Worm (Caenorhabditis elegans) whole organism, young adult: ENCODE results near the gene egli-1.

ENCODE experiments used
- D2030.7 ChIP-seq: fragments of 200-800 bp; sonication (Bioruptor generic); IDR thresholded peaks from 2 replicates; pipeline ENCODE4 v1.3.6; 2022; ENCODE audit warnings: missing genetic modification reagents, missing genetic modification characterization, missing compliant biosample characterization
- F23B12.7 ChIP-seq: sonication (generic microtip); optimal IDR thresholded peaks from 2 replicates; lab custom pipeline; 2017; ENCODE audit warnings: missing genetic modification characterization, mild to moderate bottlenecking, missing compliant biosample characterization, antibody characterized with exemption, moderate library complexity; ENCODE audit not compliant: insufficient read depth
- F33H1.4 ChIP-seq: fragments of 200-800 bp; sonication (Bioruptor generic); IDR thresholded peaks from 2 replicates; pipeline ENCODE4 v1.3.6; 2022; ENCODE audit warnings: missing genetic modification reagents, missing genetic modification characterization, missing compliant biosample characterization
- F55B11.4 ChIP-seq: sonication (generic microtip); optimal IDR thresholded peaks from 2 replicates; lab custom pipeline; 2016; ENCODE audit warnings: missing compliant biosample characterization, missing genetic modification characterization, borderline replicate concordance; ENCODE audit not compliant: insufficient read depth
- F57C9.4 ChIP-seq: sonication (generic microtip); optimal IDR thresholded peaks from 2 replicates; lab custom pipeline; 2017; ENCODE audit warnings: mild to moderate bottlenecking, missing genetic modification characterization, missing compliant biosample characterization
- Y53G8AR.9 ChIP-seq: fragments of 200-800 bp; sonication (Bioruptor generic); conservative IDR thresholded peaks from 2 replicates; pipeline ENCODE4 v1.3.6; 2022; ENCODE audit warnings: missing genetic modification reagents, missing genetic modification characterization, missing compliant biosample characterization
- aptf-3 ChIP-seq: fragments of 200-800 bp; sonication (Bioruptor generic); IDR thresholded peaks from 2 replicates; pipeline ENCODE4 v1.3.6; 2022; ENCODE audit warnings: missing genetic modification characterization, missing compliant biosample characterization
- bed-1 ChIP-seq: fragments of 200-800 bp; sonication (Bioruptor generic); IDR thresholded peaks from 2 replicates; pipeline ENCODE4 v1.3.6; 2022; ENCODE audit warnings: missing genetic modification reagents, missing genetic modification characterization, missing compliant biosample characterization
- ccch-3 ChIP-seq: fragments of 200-800 bp; sonication (Bioruptor generic); optimal IDR thresholded peaks from 2 replicates; lab custom pipeline; 2018; ENCODE audit warnings: mild to moderate bottlenecking, missing genetic modification characterization, missing compliant biosample characterization
- cebp-2 ChIP-seq: fragments of 200-800 bp; sonication (Bioruptor generic); IDR thresholded peaks from 2 replicates; pipeline ENCODE4 v1.3.6; 2022; ENCODE audit warnings: missing genetic modification characterization, missing compliant biosample characterization
- ceh-40 ChIP-seq: fragments of 200-800 bp; sonication (Bioruptor generic); IDR thresholded peaks from 2 replicates; pipeline ENCODE4 v1.3.6; 2022; ENCODE audit warnings: missing genetic modification characterization, missing compliant biosample characterization
- ceh-58 ChIP-seq: fragments of 200-800 bp; sonication (Bioruptor generic); IDR thresholded peaks from 2 replicates; pipeline ENCODE4 v1.3.6; 2022; ENCODE audit warnings: missing genetic modification characterization, missing compliant biosample characterization
- die-1 ChIP-seq: sonication (generic microtip); optimal IDR thresholded peaks from 2 replicates; lab custom pipeline; 2016; ENCODE audit warnings: missing genotype, mild to moderate bottlenecking, missing genetic modification characterization, missing compliant biosample characterization
- dpff-1 ChIP-seq: sonication (generic microtip); optimal IDR thresholded peaks from 2 replicates; lab custom pipeline; 2017; ENCODE audit warnings: mild to moderate bottlenecking, missing genetic modification characterization, missing compliant biosample characterization
- egrh-3 ChIP-seq: fragments of 200-800 bp; sonication (Bioruptor generic); IDR thresholded peaks from 2 replicates; pipeline ENCODE4 v1.3.6; 2022; ENCODE audit warnings: missing genetic modification reagents, missing genetic modification characterization, missing compliant biosample characterization
- hlh-12 ChIP-seq: sonication (generic microtip); optimal IDR thresholded peaks from 2 replicates; lab custom pipeline; 2016; ENCODE audit warnings: missing genetic modification characterization, missing compliant biosample characterization
- hmg-1.2 ChIP-seq: fragments of 200-800 bp; sonication (Bioruptor generic); IDR thresholded peaks from 2 replicates; pipeline ENCODE4 v1.3.6; 2022; ENCODE audit warnings: missing genetic modification reagents, missing genetic modification characterization, missing compliant biosample characterization
- lag-1 ChIP-seq: fragments of 200-800 bp; sonication (Bioruptor generic); IDR thresholded peaks from 2 replicates; pipeline ENCODE4 v1.3.6; 2022; ENCODE audit warnings: missing genetic modification reagents, missing genetic modification characterization, missing compliant biosample characterization
- let-526 ChIP-seq: fragments of 200-800 bp; sonication (Bioruptor generic); IDR thresholded peaks from 2 replicates; pipeline ENCODE4 v1.3.6; 2022; ENCODE audit warnings: missing genetic modification reagents, missing genetic modification characterization, missing compliant biosample characterization
- let-607 ChIP-seq, 2 experiments: fragments of 200-800 bp in 1 of 2; sonication (Bioruptor generic) in 1 of 2; sonication (generic microtip) in 1 of 2; optimal IDR thresholded peaks; 2 replicates each; lab custom pipeline; 2016 to 2018; ENCODE audit warnings: mild to moderate bottlenecking in 2 of 2, missing compliant biosample characterization in 2 of 2, missing genetic modification characterization in 2 of 2, moderate library complexity in 2 of 2, missing genotype in 1 of 2
- lin-35 ChIP-seq, 3 experiments: fragments of 150-350 bp in 2 of 3; sonication (generic microtip) in 1 of 3; optimal IDR thresholded peaks; 2 replicates each; lab custom pipeline; 2014 to 2018; ENCODE audit warnings: missing biosample characterization in 3 of 3, missing genetic modification characterization in 3 of 3, missing genetic modification reagents in 3 of 3
- lir-1 ChIP-seq: fragments of 200-800 bp; sonication (Bioruptor generic); conservative IDR thresholded peaks from 2 replicates; pipeline ENCODE4 v1.3.6; 2022; ENCODE audit warnings: missing genetic modification reagents, missing genetic modification characterization, missing compliant biosample characterization
- lsl-1 ChIP-seq: fragments of 200-800 bp; sonication (Bioruptor generic); optimal IDR thresholded peaks from 2 replicates; lab custom pipeline; 2018; ENCODE audit warnings: mild to moderate bottlenecking, missing genetic modification characterization, moderate library complexity, missing compliant biosample characterization
- madf-10 ChIP-seq: sonication (generic microtip); optimal IDR thresholded peaks from 2 replicates; lab custom pipeline; 2016; ENCODE audit warnings: mild to moderate bottlenecking, missing genetic modification characterization, missing compliant biosample characterization
- madf-6 ChIP-seq: fragments of 200-800 bp; sonication (Bioruptor generic); IDR thresholded peaks from 2 replicates; pipeline ENCODE4 v1.3.6; 2022; ENCODE audit warnings: missing genetic modification reagents, missing genetic modification characterization, missing compliant biosample characterization
- madf-8 ChIP-seq: fragments of 200-800 bp; sonication (Bioruptor generic); conservative IDR thresholded peaks from 2 replicates; pipeline ENCODE4 v1.3.6; 2022; ENCODE audit warnings: missing genetic modification reagents, missing genetic modification characterization, missing compliant biosample characterization
- mcd-1 ChIP-seq: fragments of 200-800 bp; sonication (Bioruptor generic); IDR thresholded peaks from 2 replicates; pipeline ENCODE4 v1.3.6; 2022; ENCODE audit warnings: missing genetic modification reagents, missing genetic modification characterization, missing compliant biosample characterization
- pha-4 ChIP-seq: fragments of 150-350 bp; sonication (generic microtip); optimal IDR thresholded peaks from 2 replicates; lab custom pipeline; 2014; ENCODE audit warnings: missing biosample characterization, missing genetic modification reagents, missing genetic modification characterization
- sdz-38 ChIP-seq: sonication (generic microtip); optimal IDR thresholded peaks from 2 replicates; lab custom pipeline; 2016; ENCODE audit warnings: missing genotype, missing genetic modification characterization, missing compliant biosample characterization
- sea-2 ChIP-seq: fragments of 200-800 bp; sonication (Bioruptor generic); IDR thresholded peaks from 2 replicates; pipeline ENCODE4 v1.3.6; 2022; ENCODE audit warnings: missing genetic modification characterization, missing compliant biosample characterization
- snpc-1.3 ChIP-seq: sonication (generic microtip); optimal IDR thresholded peaks from 2 replicates; lab custom pipeline; 2017; ENCODE audit warnings: missing genetic modification characterization, mild to moderate bottlenecking, missing compliant biosample characterization, antibody characterized with exemption, moderate library complexity, missing genotype, missing genetic modification reagents; ENCODE audit not compliant: insufficient read depth
- snpc-4 ChIP-seq, 5 experiments: fragments of 150-350 bp in 1 of 5; sonication (generic microtip) in 4 of 5; optimal IDR thresholded peaks; 2 replicates each; lab custom pipeline; 2014 to 2018; ENCODE audit warnings: missing genetic modification characterization in 5 of 5, missing biosample characterization in 3 of 5, antibody characterized with exemption in 2 of 5, mild to moderate bottlenecking in 2 of 5, missing compliant biosample characterization in 2 of 5, missing genotype in 2 of 5, moderate library complexity in 2 of 5, missing genetic modification reagents in 1 of 5
- sptf-2 ChIP-seq: fragments of 200-800 bp; sonication (Bioruptor generic); optimal IDR thresholded peaks from 2 replicates; lab custom pipeline; 2018; ENCODE audit warnings: mild to moderate bottlenecking, missing genetic modification characterization, missing compliant biosample characterization
- tbx-9 ChIP-seq: sonication (generic microtip); optimal IDR thresholded peaks from 2 replicates; lab custom pipeline; 2016; ENCODE audit warnings: borderline replicate concordance, missing genetic modification characterization, inconsistent platforms, missing compliant biosample characterization
- tlf-1 ChIP-seq: fragments of 200-800 bp; sonication (Bioruptor generic); optimal IDR thresholded peaks from 2 replicates; lab custom pipeline; 2018; ENCODE audit warnings: mild to moderate bottlenecking, missing genetic modification characterization, missing compliant biosample characterization
- xnd-1 ChIP-seq: sonication (generic microtip); optimal IDR thresholded peaks from 2 replicates; lab custom pipeline; 2016; ENCODE audit warnings: missing genotype, missing genetic modification reagents, missing genetic modification characterization, missing compliant biosample characterization
- zfh-2 ChIP-seq: fragments of 200-800 bp; sonication (Bioruptor generic); conservative IDR thresholded peaks from 2 replicates; pipeline ENCODE4 v1.3.6; 2022; ENCODE audit warnings: missing genetic modification reagents, missing genetic modification characterization, missing compliant biosample characterization
- ztf-3 ChIP-seq: fragments of 200-800 bp; sonication (Bioruptor generic); optimal IDR thresholded peaks from 2 replicates; lab custom pipeline; 2018; ENCODE audit warnings: mild to moderate bottlenecking, missing genetic modification characterization, missing compliant biosample characterization

egli-1 gene

ce11 chrII:9314733-9315132, 9.0 kb upstream of the egli-1 start:
- TF ChIP-seq lag-1 (GFP tag; lab: Robert Waterston, UW) = no peak
- no peak for TF ChIP-seq sptf-2 (GFP tag; lab: Kevin White, UChicago)
- TF ChIP-seq let-607 (tag; optimal IDR thresholded peaks at IDR 0.05; lab: Kevin White, UChicago) = no peak
- TF ChIP-seq madf-6 (GFP tag; lab: Robert Waterston, UW) = no peak
- TF ChIP-seq snpc-4 (GFP tag; optimal IDR thresholded peaks at IDR 0.05; lab: Kevin White, UChicago) = no peak
- no peak for TF ChIP-seq snpc-4 (tag; optimal IDR thresholded peaks at IDR 0.05; lab: Kevin White, UChicago)
- TF ChIP-seq F55B11.4 (tag; lab: Kevin White, UChicago) = no peak
- no peak for TF ChIP-seq pha-4
- TF ChIP-seq F23B12.7 (tag; lab: Kevin White, UChicago) = no peak
- no peak for TF ChIP-seq ceh-58
- no peak for TF ChIP-seq mcd-1 (GFP tag; lab: Robert Waterston, UW)
- no peak for TF ChIP-seq cebp-2 (GFP tag; lab: Robert Waterston, UW)

- TF ChIP-seq F57C9.4 (tag; lab: Kevin White, UChicago) = no peak
- peak; percentile 21; the same call in 1 of the 2 replicates for TF ChIP-seq hmg-1.2 (GFP tag; lab: Robert Waterston, UW)
Observed at ce11 chrII:9315692-9316091, 8.1 kb upstream of the egli-1 start.

DNA sequence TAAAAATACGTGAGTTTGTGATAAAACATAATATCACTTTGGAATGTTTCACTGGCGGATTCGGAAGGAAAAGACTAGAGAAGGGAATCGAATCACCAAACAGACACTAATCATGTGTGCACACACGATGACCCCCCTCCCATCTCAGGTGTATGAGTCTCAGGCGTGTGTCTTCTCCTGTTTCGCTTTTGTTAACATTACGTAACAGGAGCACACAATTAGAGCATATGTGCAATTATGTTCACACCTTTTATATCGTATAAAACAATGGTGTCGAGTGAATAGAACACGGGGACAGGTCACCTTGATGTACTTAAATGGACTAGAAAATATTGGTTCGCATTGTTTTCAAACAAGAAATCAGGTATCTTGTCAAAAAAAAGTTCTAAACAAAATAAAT, 7.0 kb upstream of the egli-1 start:
- TF ChIP-seq Y53G8AR.9 (no peak), lin-35 (GFP tag; optimal IDR thresholded peaks at IDR 0.05; lab: Kevin White, UChicago) (no peak), die-1 (tag; lab: Kevin White, UChicago) (no peak), hlh-12 (no peak), lir-1 (GFP tag; lab: Robert Waterston, UW) (no peak), ccch-3 (GFP tag; lab: Kevin White, UChicago) (no peak), zfh-2 (no peak), dpff-1 (no peak), bed-1 (GFP tag; lab: Robert Waterston, UW) (no peak), tbx-9 (tag; lab: Kevin White, UChicago) (no peak), madf-10 (tag; lab: Kevin White, UChicago) (no peak), cebp-2 (GFP tag; lab: Robert Waterston, UW) (no peak), sdz-38 (tag; lab: Kevin White, UChicago) (no peak), let-526 (no peak), F57C9.4 (tag; lab: Kevin White, UChicago) (no peak), ceh-40 (GFP tag; lab: Robert Waterston, UW) (no peak), egrh-3 (no peak), ztf-3 (GFP tag; lab: Kevin White, UChicago) (no peak), sea-2 (GFP tag; lab: Robert Waterston, UW) (no peak)

- no peak for TF ChIP-seq aptf-3 (GFP tag; lab: Robert Waterston, UW)
- no peak for TF ChIP-seq tlf-1 (GFP tag; lab: Kevin White, UChicago)
- 0 out of 2 replicates have a peak, but pooled peaks have one; percentile 31 for TF ChIP-seq D2030.7
- TF ChIP-seq xnd-1 (tag; lab: Kevin White, UChicago) = peak; percentile 77
- no peak for TF ChIP-seq ceh-40 (GFP tag; lab: Robert Waterston, UW)
- peak; percentile 79 for TF ChIP-seq lsl-1 (GFP tag; lab: Kevin White, UChicago)
- TF ChIP-seq madf-8 (GFP tag; lab: Robert Waterston, UW) = peak; percentile 85
- TF ChIP-seq madf-6 (GFP tag; lab: Robert Waterston, UW) = peak; percentile 87
- peak; percentile 85 for TF ChIP-seq F33H1.4 (GFP tag; lab: Robert Waterston, UW)
- peak; percentile 4 for TF ChIP-seq snpc-1.3 (tag; lab: Kevin White, UChicago)
Observed at ce11 chrII:9319058-9319915, 4.5 kb upstream of the egli-1 start, which contains the start of the genes csa-1 and wdfy-2. csa-1 (minus strand) TSS chrII:9319726. wdfy-2 (plus strand) TSS chrII:9319865.
